Fruit fly (Drosophila melanogaster): Measurements from ENCODE around the gene dsf.

The dsf gene

DNA sequence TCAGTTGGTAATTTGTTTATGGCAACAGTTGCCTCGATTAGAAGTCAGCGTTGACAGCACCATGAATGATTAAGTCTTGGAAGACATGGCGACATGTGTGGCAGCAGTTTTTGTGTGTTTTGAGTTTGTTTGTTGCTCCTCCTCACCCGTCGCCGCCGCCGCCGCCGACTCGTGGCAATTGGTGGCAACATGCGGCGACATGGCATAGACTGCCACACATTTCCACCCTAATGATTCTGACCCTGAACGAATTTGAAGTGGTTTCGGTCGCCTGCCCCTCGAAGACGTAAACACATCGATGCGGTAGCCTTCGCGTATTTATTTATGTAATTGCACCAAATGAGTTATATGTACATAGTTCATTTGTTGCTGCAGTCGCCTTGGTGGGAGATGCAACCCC, 22.8 kb upstream of the dsf start:
- no peak for TF ChIP-seq CG33017 (tag; optimal IDR thresholded peaks at IDR 0.05)
- TF ChIP-seq tj (GFP tag; optimal IDR thresholded peaks at IDR 0.05), result no peak
- no peak for TF ChIP-seq CG7101 (tag; optimal IDR thresholded peaks at IDR 0.05)
- TF ChIP-seq Crg-1 (GFP tag; optimal IDR thresholded peaks at IDR 0.05), result no peak
- no peak for TF ChIP-seq bab1 (GFP tag; optimal IDR thresholded peaks at IDR 0.05)
- TF ChIP-seq CG14711 (tag; optimal IDR thresholded peaks at IDR 0.05), result no peak
- TF ChIP-seq CG1620 (GFP tag; optimal IDR thresholded peaks at IDR 0.05), result no peak
- TF ChIP-seq CG5204 (GFP tag; optimal IDR thresholded peaks at IDR 0.05), result no peak
- no peak for TF ChIP-seq CG11617 (GFP tag; optimal IDR thresholded peaks at IDR 0.05)
- no peak for TF ChIP-seq toe (GFP tag; optimal IDR thresholded peaks at IDR 0.05)
- TF ChIP-seq pad (GFP tag; optimal IDR thresholded peaks at IDR 0.05), result no peak
- TF ChIP-seq Hr96 (GFP tag; optimal IDR thresholded peaks at IDR 0.05), result no peak
- no peak for TF ChIP-seq cnc (optimal IDR thresholded peaks at IDR 0.05)
- no peak for TF ChIP-seq CG12768 (GFP tag; optimal IDR thresholded peaks at IDR 0.05)

- no peak for TF ChIP-seq tj (GFP tag; optimal IDR thresholded peaks at IDR 0.05)
Measured at dm6 chr2L:5904585-5904984, 21.2 kb upstream of the dsf start, which contains the start of gene CG9021. Gene CG9021, minus strand, starts transcription at chr2L:5904689.

DNA sequence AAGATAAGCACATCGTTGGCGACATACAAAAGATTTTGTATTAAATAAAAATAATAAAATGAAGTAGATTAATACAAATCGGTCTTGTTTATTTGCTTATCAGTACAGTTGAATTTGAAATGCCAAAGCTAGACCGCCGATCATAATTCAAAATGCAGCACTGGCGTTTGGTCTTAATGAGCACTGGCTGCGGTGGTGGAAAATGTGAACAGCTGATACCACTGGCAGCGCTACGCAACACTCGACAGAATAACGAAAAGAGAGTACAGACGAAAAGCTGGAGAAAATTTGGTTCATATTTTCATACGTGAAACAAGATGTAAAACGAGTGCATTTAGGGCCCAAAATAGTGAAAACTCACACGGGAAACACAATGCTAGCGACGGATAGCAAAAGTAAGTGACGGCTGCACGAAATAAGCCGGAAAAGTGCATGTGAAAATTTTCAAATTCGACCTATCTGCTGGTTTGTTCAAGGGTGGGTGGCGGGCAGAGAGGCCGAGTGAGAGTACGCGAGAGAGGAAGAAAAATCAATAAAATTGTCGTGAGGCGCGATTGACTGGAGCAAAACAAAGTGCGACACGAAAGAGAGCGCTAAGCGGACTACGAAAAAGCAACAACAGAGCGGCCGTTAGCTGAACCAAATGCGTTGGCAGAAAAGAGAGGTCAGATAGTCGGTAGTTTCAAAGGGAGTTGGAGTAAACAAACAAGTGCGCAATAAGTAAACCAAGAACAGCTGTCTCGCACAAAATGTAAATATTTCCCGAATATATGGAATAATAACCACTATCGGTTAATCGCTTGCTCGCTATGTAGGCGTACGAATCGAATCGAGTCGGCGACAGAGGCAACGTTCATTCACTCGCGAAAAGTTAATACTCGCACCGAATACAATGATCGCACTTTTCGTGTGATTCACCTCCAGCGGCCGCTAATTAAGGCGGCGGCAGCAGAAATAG, 18.6 kb upstream of the dsf start, which contains the start of gene bchs:
Gene bchs (plus strand): TSS at position 277 of the 958 bp plus-strand sequence.
- TF ChIP-seq kay (GFP tag; ENCODE audit: borderline replicate concordance), result peak; percentile 71
- TF ChIP-seq CG33017 (tag; optimal IDR thresholded peaks at IDR 0.05), result no peak
- peak; percentile 27 for TF ChIP-seq CG14711 (tag; optimal IDR thresholded peaks at IDR 0.05)
- peak; percentile 18 for TF ChIP-seq CG7045 (GFP tag; optimal IDR thresholded peaks at IDR 0.05)
- peak; percentile 97 for TF ChIP-seq cic (GFP tag; optimal IDR thresholded peaks at IDR 0.05)
- peak; percentile 55 for TF ChIP-seq bab1 (GFP tag; optimal IDR thresholded peaks at IDR 0.05)
- peak; percentile 82 for TF ChIP-seq ovo (GFP tag; optimal IDR thresholded peaks at IDR 0.05)
- no peak for TF ChIP-seq Mnt (GFP tag; optimal IDR thresholded peaks at IDR 0.05)
- peak; percentile 40 for TF ChIP-seq CG12768 (GFP tag; optimal IDR thresholded peaks at IDR 0.05)
- TF ChIP-seq pad (GFP tag; optimal IDR thresholded peaks at IDR 0.05), result peak; percentile 57
- TF ChIP-seq Hr96 (GFP tag; optimal IDR thresholded peaks at IDR 0.05), result peak; percentile 56
- peak; percentile 9 for TF ChIP-seq toe (GFP tag; optimal IDR thresholded peaks at IDR 0.05)
- no peak for TF ChIP-seq Clk (GFP tag; optimal IDR thresholded peaks at IDR 0.05)
- TF ChIP-seq CG7101 (tag; optimal IDR thresholded peaks at IDR 0.05), result peak; percentile 47
- TF ChIP-seq CG1620 (GFP tag; optimal IDR thresholded peaks at IDR 0.05), result peak; percentile 58
- no peak for TF ChIP-seq cnc (optimal IDR thresholded peaks at IDR 0.05)
- peak; percentile 84 for TF ChIP-seq tj (GFP tag; optimal IDR thresholded peaks at IDR 0.05)
- peak; percentile 14 for TF ChIP-seq CG5204 (GFP tag; optimal IDR thresholded peaks at IDR 0.05)
- TF ChIP-seq Crg-1 (GFP tag; optimal IDR thresholded peaks at IDR 0.05), result peak; percentile 52
- TF ChIP-seq CG11617 (GFP tag; optimal IDR thresholded peaks at IDR 0.05), result no peak

DNA sequence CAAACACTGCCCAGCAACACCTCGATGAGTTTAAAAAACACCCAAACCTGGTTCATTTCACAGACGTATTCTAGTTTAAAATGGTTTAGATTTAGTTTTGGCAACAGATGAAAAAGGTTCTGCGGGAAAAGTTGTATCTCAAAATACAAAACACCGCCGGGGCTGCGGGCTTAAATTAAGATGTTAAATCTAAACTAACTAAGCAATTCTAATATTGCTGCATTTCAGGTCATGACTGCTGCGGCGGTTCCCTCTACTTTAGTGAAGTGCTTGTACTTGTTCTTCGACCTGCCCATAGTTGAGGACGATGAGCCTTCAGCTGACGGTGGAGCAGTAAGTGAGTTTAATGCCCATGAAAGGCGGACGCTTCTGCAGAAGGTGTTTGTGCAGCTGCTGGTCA, 15.5 kb upstream of the dsf start, which contains the start of gene CG14000:
Gene CG14000 (minus strand): TSS at position 101 of the 400 bp plus-strand sequence.
- TF ChIP-seq kay (GFP tag; ENCODE audit: borderline replicate concordance) (no peak), bab1 (GFP tag; optimal IDR thresholded peaks at IDR 0.05) (no peak), ovo (GFP tag; optimal IDR thresholded peaks at IDR 0.05) (no peak), CG5204 (GFP tag; optimal IDR thresholded peaks at IDR 0.05) (no peak), Mnt (GFP tag; optimal IDR thresholded peaks at IDR 0.05) (no peak), Crg-1 (GFP tag; optimal IDR thresholded peaks at IDR 0.05) (no peak)

DNA sequence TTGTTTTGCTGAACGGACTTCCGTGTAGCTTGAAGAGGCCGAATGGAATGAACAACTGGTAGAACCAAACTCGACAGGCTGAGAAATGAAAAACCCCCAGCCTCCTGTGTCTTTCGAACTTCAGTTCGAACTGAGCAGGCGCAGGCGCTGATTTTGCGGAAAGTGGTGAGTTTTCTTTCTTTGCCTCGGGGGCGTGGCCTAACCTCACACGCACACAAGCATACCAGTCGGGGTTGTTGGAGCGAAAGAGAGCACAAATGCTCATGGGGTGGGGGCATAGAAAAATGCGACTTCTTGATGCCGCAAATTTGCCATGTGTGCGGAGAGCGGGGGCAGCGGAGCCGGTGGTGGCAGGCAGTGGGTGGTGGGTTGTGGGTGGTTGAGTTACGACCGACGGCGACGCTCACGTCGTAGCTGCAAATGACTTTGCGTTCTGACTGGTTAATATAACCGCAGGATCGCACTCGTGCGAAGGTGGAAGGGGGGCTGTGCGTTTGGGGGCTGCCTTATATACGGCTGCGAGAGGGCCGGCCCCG, 2.1 kb upstream of the dsf start, which contains the start of gene CG9016:
Gene CG9016 (minus strand): TSS at position 51 of the 536 bp plus-strand sequence.
- TF ChIP-seq Hr96 (GFP tag; optimal IDR thresholded peaks at IDR 0.05), result no peak
- TF ChIP-seq CG7101 (tag; optimal IDR thresholded peaks at IDR 0.05), result no peak
- no peak for TF ChIP-seq cic (GFP tag; optimal IDR thresholded peaks at IDR 0.05)
- no peak for TF ChIP-seq CG1620 (GFP tag; optimal IDR thresholded peaks at IDR 0.05)
- TF ChIP-seq pad (GFP tag; optimal IDR thresholded peaks at IDR 0.05), result no peak
- no peak for TF ChIP-seq tj (GFP tag; optimal IDR thresholded peaks at IDR 0.05)
- no peak for TF ChIP-seq Mnt (GFP tag; optimal IDR thresholded peaks at IDR 0.05)
- no peak for TF ChIP-seq bab1 (GFP tag; optimal IDR thresholded peaks at IDR 0.05)
- TF ChIP-seq toe (GFP tag; optimal IDR thresholded peaks at IDR 0.05), result no peak
- TF ChIP-seq CG12768 (GFP tag; optimal IDR thresholded peaks at IDR 0.05), result no peak
- TF ChIP-seq kay (GFP tag; ENCODE audit: borderline replicate concordance), result no peak
- no peak for TF ChIP-seq cnc (optimal IDR thresholded peaks at IDR 0.05)
- TF ChIP-seq ovo (GFP tag; optimal IDR thresholded peaks at IDR 0.05), result no peak
- TF ChIP-seq CG11617 (GFP tag; optimal IDR thresholded peaks at IDR 0.05), result no peak

- no peak for TF ChIP-seq bab1 (GFP tag; optimal IDR thresholded peaks at IDR 0.05)
- no peak for TF ChIP-seq CG7101 (tag; optimal IDR thresholded peaks at IDR 0.05)
- TF ChIP-seq pad (GFP tag; optimal IDR thresholded peaks at IDR 0.05), result no peak
- TF ChIP-seq ovo (GFP tag; optimal IDR thresholded peaks at IDR 0.05), result no peak
- no peak for TF ChIP-seq Mnt (GFP tag; optimal IDR thresholded peaks at IDR 0.05)
- no peak for TF ChIP-seq CG11617 (GFP tag; optimal IDR thresholded peaks at IDR 0.05)
- TF ChIP-seq cnc (optimal IDR thresholded peaks at IDR 0.05), result no peak
- TF ChIP-seq CG12768 (GFP tag; optimal IDR thresholded peaks at IDR 0.05), result no peak
- no peak for TF ChIP-seq toe (GFP tag; optimal IDR thresholded peaks at IDR 0.05)
- no peak for TF ChIP-seq CG14711 (tag; optimal IDR thresholded peaks at IDR 0.05)
- no peak for TF ChIP-seq CG33017 (tag; optimal IDR thresholded peaks at IDR 0.05)
- TF ChIP-seq CG7045 (GFP tag; optimal IDR thresholded peaks at IDR 0.05), result no peak
- TF ChIP-seq Hr96 (GFP tag; optimal IDR thresholded peaks at IDR 0.05), result no peak
- no peak for TF ChIP-seq Clk (GFP tag; optimal IDR thresholded peaks at IDR 0.05)
- TF ChIP-seq CG1620 (GFP tag; optimal IDR thresholded peaks at IDR 0.05), result no peak
- TF ChIP-seq kay (GFP tag; ENCODE audit: borderline replicate concordance), result no peak
- TF ChIP-seq CG5204 (GFP tag; optimal IDR thresholded peaks at IDR 0.05), result no peak
Measured at dm6 chr2L:5925164-5925563, 573 bp upstream of the dsf start.

Measured in whole organism, adult.